Worm (Caenorhabditis elegans): ENCODE data around the gene T13C5.10.
A peak's percentile ranks its signal among the peaks of the same experiment; 100 is the strongest.

Gene T13C5.10

ce11 chrX:6238973-6239372, 51.0 kb downstream of the T13C5.10 start, which contains the start of gene rml-3:
Gene rml-3 (minus strand): TSS chrX:6239065.
- no peak for TF ChIP-seq blmp-1 (tag; optimal IDR thresholded peaks at IDR 0.05; ENCODE audit: insufficient read depth)
- peak; percentile 91 for TF ChIP-seq elt-1 (tag; optimal IDR thresholded peaks at IDR 0.05)
- peak; percentile 52 for TF ChIP-seq sma-9 (GFP tag; optimal IDR thresholded peaks at IDR 0.05)
- TF ChIP-seq sma-9 (tag; optimal IDR thresholded peaks at IDR 0.05) = no peak
- TF ChIP-seq nhr-129 (tag; optimal IDR thresholded peaks at IDR 0.05) = no peak

All from whole organism, L2 larva.